Worm (Caenorhabditis elegans): ENCODE data around the gene F52D2.12.

DNA sequence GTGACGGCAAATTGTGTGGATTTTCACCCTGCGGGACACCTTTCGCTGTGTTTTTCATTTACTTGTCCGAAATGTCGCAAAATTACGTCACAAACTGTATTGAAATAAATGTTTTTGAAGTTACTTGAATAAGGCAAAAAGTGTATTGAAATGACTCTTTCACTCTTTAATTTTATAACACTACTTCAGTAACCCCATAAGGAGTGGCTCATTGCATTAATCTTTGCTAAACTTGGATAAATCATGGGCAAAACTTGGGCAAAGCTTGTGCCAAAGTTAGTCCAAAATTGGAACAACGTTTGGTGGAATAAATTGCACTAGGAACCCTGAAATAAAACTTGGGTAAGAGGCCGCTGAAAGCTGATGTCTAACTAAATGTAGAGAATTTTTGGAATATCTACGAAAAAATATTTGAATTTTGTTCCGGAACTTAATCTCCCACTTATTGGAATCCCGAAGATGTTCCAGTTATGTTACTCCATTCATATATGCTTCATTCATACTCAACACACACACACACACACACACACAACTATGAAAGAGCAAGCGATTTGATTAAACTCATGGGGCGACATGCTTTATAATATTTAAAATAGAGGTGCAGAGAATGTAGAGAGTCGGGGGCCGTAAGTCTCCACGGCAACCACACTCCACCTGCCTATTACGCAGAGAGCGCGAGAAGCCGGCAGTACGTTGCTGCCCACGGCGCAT is 34.8 kb downstream of the F52D2.12 start, which contains the start of gene Y102A11A.9:
- no peak for TF ChIP-seq ref-2 (tag; optimal IDR thresholded peaks at IDR 0.05)
- no peak for TF ChIP-seq ceh-31 (tag; optimal IDR thresholded peaks at IDR 0.05)
- no peak for TF ChIP-seq elt-2 (tag; optimal IDR thresholded peaks at IDR 0.05)
- TF ChIP-seq nfya-1 (tag; optimal IDR thresholded peaks at IDR 0.05) = no peak
- TF ChIP-seq syd-9 (tag; optimal IDR thresholded peaks at IDR 0.05) = no peak
- TF ChIP-seq ceh-2 (tag; optimal IDR thresholded peaks at IDR 0.05) = no peak
- TF ChIP-seq tbx-2 (tag; optimal IDR thresholded peaks at IDR 0.05) = no peak
- no peak for TF ChIP-seq hlh-15 (tag; optimal IDR thresholded peaks at IDR 0.05)
- TF ChIP-seq lin-11 (tag; optimal IDR thresholded peaks at IDR 0.05) = no peak
- no peak for TF ChIP-seq nhr-11 (tag; optimal IDR thresholded peaks at IDR 0.05)
